Worm (Caenorhabditis elegans) whole organism, L4/young adult: ENCODE data around the gene inx-5.

ENCODE experiments used
- W03F9.2 ChIP-seq: fragments of 150-350 bp; optimal IDR thresholded peaks from 2 replicates; lab custom pipeline; 2014; ENCODE audit warnings: missing biosample characterization, missing genetic modification characterization
- dao-5 ChIP-seq: sonication (generic microtip); optimal IDR thresholded peaks from 2 replicates; lab custom pipeline; 2016; ENCODE audit warnings: missing genotype, missing genetic modification characterization, moderate library complexity, missing compliant biosample characterization
- him-1 ChIP-seq: sonication (generic microtip); optimal IDR thresholded peaks from 2 replicates; lab custom pipeline; 2016; ENCODE audit warnings: missing genotype, missing genetic modification reagents, missing genetic modification characterization, missing compliant biosample characterization

inx-5 gene

ce11 chrX:8268083-8268482 lies 34.1 kb downstream of the inx-5 start:
- TF ChIP-seq dao-5 (no peak), W03F9.2 (tag; lab: Kevin White, UChicago) (no peak), him-1 (tag; lab: Kevin White, UChicago) (no peak)

- TF ChIP-seq him-1 (tag; lab: Kevin White, UChicago) (no peak), W03F9.2 (tag; lab: Kevin White, UChicago) (no peak), dao-5 (no peak)
Observed at ce11 chrX:8262734-8263133, 39.5 kb downstream of the inx-5 start.

- TF ChIP-seq W03F9.2 (tag; lab: Kevin White, UChicago) (no peak), dao-5 (no peak), him-1 (tag; lab: Kevin White, UChicago) (no peak)
Observed at ce11 chrX:8261125-8261684, 41.0 kb downstream of the inx-5 start, which contains the start of gene M60.7. M60.7 (minus strand) TSS chrX:8261175.

ce11 chrX:8257687-8258086 lies 44.5 kb downstream of the inx-5 start:
- TF ChIP-seq him-1 (tag; lab: Kevin White, UChicago) = no peak
- TF ChIP-seq dao-5 = no peak
- TF ChIP-seq W03F9.2 (tag; lab: Kevin White, UChicago) = no peak

ce11 chrX:8255433-8255832 lies 46.8 kb downstream of the inx-5 start:
- TF ChIP-seq him-1 (tag; lab: Kevin White, UChicago) (no peak), W03F9.2 (tag; lab: Kevin White, UChicago) (no peak), dao-5 (no peak)

ce11 chrX:8252293-8252692 lies 49.9 kb downstream of the inx-5 start, which contains the start of gene M60.6:
M60.6 (minus strand) TSS chrX:8252458.
- TF ChIP-seq W03F9.2 (tag; lab: Kevin White, UChicago) (no peak), him-1 (tag; lab: Kevin White, UChicago) (no peak), dao-5 (no peak)
